Worm (Caenorhabditis elegans) whole organism, L2 larva: ENCODE results near the gene cyp-33E1.

Source experiments
- F13H6.1 ChIP-seq: sonication (generic microtip); optimal IDR thresholded peaks from 2 replicates; lab custom pipeline; 2016; ENCODE audit warnings: missing genetic modification characterization, missing compliant biosample characterization
- lsy-2 ChIP-seq, 2 experiments: fragments of 150-350 bp in 1 of 2; sonication (generic microtip) in 1 of 2; optimal IDR thresholded peaks; 2 replicates each; lab custom pipeline; 2014 to 2017; ENCODE audit warnings: missing biosample characterization in 2 of 2, missing genetic modification characterization in 2 of 2
- mbf-1 ChIP-seq: sonication (generic microtip); optimal IDR thresholded peaks from 2 replicates; lab custom pipeline; 2017; ENCODE audit warnings: missing biosample characterization, missing genetic modification characterization
- snpc-4 ChIP-seq: fragments of 150-350 bp; optimal IDR thresholded peaks from 2 replicates; lab custom pipeline; 2014; ENCODE audit warnings: missing biosample characterization, missing genetic modification characterization

DNA sequence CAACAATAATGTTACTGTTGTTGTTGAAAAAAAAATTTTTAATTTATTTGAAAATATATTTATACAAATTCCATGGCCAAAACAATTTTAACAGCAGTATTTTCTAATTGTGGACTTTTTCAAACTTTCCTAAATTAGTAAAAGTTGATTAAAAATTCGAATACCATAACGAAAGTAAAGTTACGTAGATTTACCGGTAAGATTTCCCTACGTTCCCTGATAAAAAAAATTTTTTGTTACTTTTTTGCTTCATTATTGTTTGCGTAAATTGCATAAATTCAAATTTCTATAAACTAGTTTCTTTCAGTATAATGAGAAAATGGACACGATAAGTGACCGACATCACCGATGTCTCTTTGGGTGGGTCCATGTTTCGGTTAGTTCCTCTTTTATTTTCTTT lies 39.5 kb downstream of the cyp-33E1 start, which contains the start of gene F42A9.6:
- TF ChIP-seq F13H6.1 (tag; lab: Kevin White, UChicago), result no peak
- TF ChIP-seq snpc-4, result no peak
- TF ChIP-seq mbf-1, result no peak
- TF ChIP-seq lsy-2 (tag; optimal IDR thresholded peaks at IDR 0.05; lab: Kevin White, UChicago), result no peak
